Worm (Caenorhabditis elegans) whole organism, L3 larva: ENCODE measurements around the gene T25B9.3.

ENCODE experiments used
- R02D3.7 ChIP-seq: fragments of 150-350 bp; optimal IDR thresholded peaks from 2 replicates; lab custom pipeline; 2014; ENCODE audit warnings: missing biosample characterization, missing genetic modification characterization
- ZK546.5 ChIP-seq: sonication (generic microtip); optimal IDR thresholded peaks from 2 replicates; lab custom pipeline; 2017; ENCODE audit warnings: missing biosample characterization, missing genetic modification characterization
- aly-2 ChIP-seq: fragments of 150-350 bp; optimal IDR thresholded peaks from 2 replicates; lab custom pipeline; 2014; ENCODE audit warnings: missing biosample characterization, missing genetic modification characterization
- ama-1 ChIP-seq: fragments of 150-350 bp; optimal IDR thresholded peaks from 2 replicates; lab custom pipeline; 2018
- ceh-82 ChIP-seq: fragments of 150-350 bp; optimal IDR thresholded peaks from 2 replicates; lab custom pipeline; 2014; ENCODE audit warnings: missing biosample characterization, missing genetic modification characterization
- eor-1 ChIP-seq, 2 experiments: fragments of 150-350 bp; optimal IDR thresholded peaks; 2 replicates each; lab custom pipeline; 2014 to 2018; ENCODE audit warnings: missing biosample characterization in 2 of 2, missing genetic modification characterization in 2 of 2
- nhr-11 ChIP-seq: fragments of 150-350 bp; optimal IDR thresholded peaks from 2 replicates; lab custom pipeline; 2014; ENCODE audit warnings: missing biosample characterization, missing genetic modification characterization
- nhr-28 ChIP-seq: fragments of 150-350 bp; optimal IDR thresholded peaks from 2 replicates; lab custom pipeline; 2014; ENCODE audit warnings: missing biosample characterization, missing genetic modification characterization
- pha-4 ChIP-seq: fragments of 150-350 bp; optimal IDR thresholded peaks from 2 replicates; lab custom pipeline; 2014; ENCODE audit warnings: missing biosample characterization, missing genetic modification reagents, missing genetic modification characterization
- snpc-4 ChIP-seq: fragments of 150-350 bp; optimal IDR thresholded peaks from 2 replicates; lab custom pipeline; 2014; ENCODE audit warnings: missing biosample characterization, missing genetic modification characterization
- unc-39 ChIP-seq: sonication (generic microtip); optimal IDR thresholded peaks from 4 replicates; lab custom pipeline; 2017; ENCODE audit warnings: missing biosample characterization, missing genetic modification characterization
- unc-62 ChIP-seq: fragments of 150-350 bp; sonication (generic microtip); optimal IDR thresholded peaks from 4 replicates; lab custom pipeline; 2014; ENCODE audit warnings: missing biosample characterization, missing genetic modification reagents, missing genetic modification characterization
- zag-1 ChIP-seq: fragments of 150-350 bp; optimal IDR thresholded peaks from 2 replicates; lab custom pipeline; 2014; ENCODE audit warnings: missing biosample characterization, missing genetic modification characterization

- TF ChIP-seq eor-1 (tag; optimal IDR thresholded peaks at IDR 0.05; lab: Kevin White, UChicago): no peak
- no peak for TF ChIP-seq ZK546.5
- TF ChIP-seq ama-1 (lab: Kevin White, UChicago): no peak
- TF ChIP-seq unc-39 (tag; lab: Kevin White, UChicago): no peak
- no peak for TF ChIP-seq ceh-82 (tag; lab: Kevin White, UChicago)
- TF ChIP-seq zag-1 (tag; lab: Kevin White, UChicago): no peak
- no peak for TF ChIP-seq R02D3.7 (tag; lab: Kevin White, UChicago)
- no peak for TF ChIP-seq aly-2 (tag; lab: Kevin White, UChicago)
- TF ChIP-seq nhr-11 (tag; lab: Kevin White, UChicago): no peak
- no peak for TF ChIP-seq pha-4
- no peak for TF ChIP-seq snpc-4 (tag; lab: Kevin White, UChicago)
- TF ChIP-seq nhr-28 (tag; lab: Kevin White, UChicago): no peak
- no peak for TF ChIP-seq unc-62 (GFP tag; lab: Kevin White, UChicago)
Measured at ce11 chrIV:10769353-10769752, 24.8 kb downstream of the T25B9.3 start, which contains the start of gene T25B9.9.
